Worm (Caenorhabditis elegans) whole organism, L4 larva: ENCODE measurements around the gene srg-24.
"Not testable (repeated sequence)": the region's sequence is repeated elsewhere in the genome, so short reads cannot be mapped to it uniquely, and the experiment has no call there.

Experiments used
- ZK546.5 ChIP-seq, 2 experiments: sonication (generic microtip); optimal IDR thresholded peaks; 2 replicates each; lab custom pipeline; 2017; ENCODE audit warnings: missing biosample characterization in 2 of 2, missing genetic modification characterization in 2 of 2
- ceh-82 ChIP-seq: sonication (generic microtip); optimal IDR thresholded peaks from 2 replicates; lab custom pipeline; 2017; ENCODE audit warnings: missing biosample characterization, missing genetic modification characterization
- lin-13 ChIP-seq: fragments of 150-350 bp; optimal IDR thresholded peaks from 2 replicates; lab custom pipeline; 2014; ENCODE audit warnings: missing biosample characterization, missing genetic modification reagents, missing genetic modification characterization
- lin-15B ChIP-seq: fragments of 150-350 bp; sonication (generic microtip); optimal IDR thresholded peaks from 3 replicates; lab custom pipeline; 2014; ENCODE audit warnings: missing biosample characterization, missing genetic modification characterization
- lin-29 ChIP-seq: fragments of 200-800 bp; sonication (Bioruptor generic); IDR thresholded peaks from 2 replicates; pipeline ENCODE4 v1.3.6; 2022; ENCODE audit warnings: missing genetic modification reagents, missing genetic modification characterization, missing compliant biosample characterization
- nhr-76 ChIP-seq: fragments of 150-350 bp; optimal IDR thresholded peaks from 2 replicates; lab custom pipeline; 2014; ENCODE audit warnings: missing biosample characterization, missing genetic modification characterization
- pha-4 ChIP-seq, 2 experiments: fragments of 150-350 bp in 1 of 2; fragments of 200-800 bp in 1 of 2; sonication (Bioruptor generic) in 1 of 2; IDR thresholded peaks in 1 of 2; optimal IDR thresholded peaks in 1 of 2; 2 replicates each; pipeline versions ENCODE4 v1.3.6 to Lab custom; 2014 to 2022; ENCODE audit warnings: missing genetic modification characterization in 2 of 2, missing genetic modification reagents in 2 of 2, missing biosample characterization in 1 of 2, missing compliant biosample characterization in 1 of 2
- skn-1 ChIP-seq: fragments of 150-350 bp; optimal IDR thresholded peaks from 2 replicates; lab custom pipeline; 2014; ENCODE audit warnings: missing biosample characterization, missing genetic modification characterization

- not testable (repeated sequence) for TF ChIP-seq lin-29 (GFP tag; lab: Robert Waterston, UW); pha-4 (GFP tag; IDR thresholded peaks at IDR 0.05; lab: Robert Waterston, UW); pha-4 (tag; optimal IDR thresholded peaks at IDR 0.05; lab: Kevin White, UChicago); skn-1 (tag; lab: Kevin White, UChicago); ceh-82; ZK546.5 (tag; optimal IDR thresholded peaks at IDR 0.05; lab: Kevin White, UChicago); lin-15B (tag; lab: Kevin White, UChicago); nhr-76 (tag; lab: Kevin White, UChicago); lin-13 (GFP tag; lab: Kevin White, UChicago)
These were observed 42.4 kb upstream of the srg-24 start, which contains the start of gene sri-42 for ce11 chrII:3142855-3143254.
